Worm (Caenorhabditis elegans) whole organism, L3 larva: ENCODE results near the gene eelo-2.

ENCODE experiments used
- R02D3.7 ChIP-seq: fragments of 150-350 bp; optimal IDR thresholded peaks from 2 replicates; lab custom pipeline; 2014; ENCODE audit warnings: missing biosample characterization, missing genetic modification characterization
- ama-1 ChIP-seq: fragments of 150-350 bp; optimal IDR thresholded peaks from 2 replicates; lab custom pipeline; 2018
- elt-1 ChIP-seq: fragments of 150-350 bp; optimal IDR thresholded peaks from 2 replicates; lab custom pipeline; 2014; ENCODE audit warnings: missing biosample characterization, missing genetic modification characterization
- mdl-1 ChIP-seq: fragments of 150-350 bp; optimal IDR thresholded peaks from 2 replicates; lab custom pipeline; 2014; ENCODE audit warnings: missing biosample characterization, missing genetic modification characterization
- nhr-11 ChIP-seq: fragments of 150-350 bp; optimal IDR thresholded peaks from 2 replicates; lab custom pipeline; 2014; ENCODE audit warnings: missing biosample characterization, missing genetic modification characterization
- nhr-25 ChIP-seq: sonication (generic microtip); optimal IDR thresholded peaks from 2 replicates; lab custom pipeline; 2017; ENCODE audit warnings: missing biosample characterization, missing genetic modification characterization
- pqm-1 ChIP-seq: fragments of 150-350 bp; optimal IDR thresholded peaks from 2 replicates; lab custom pipeline; 2017; ENCODE audit warnings: missing biosample characterization, missing genetic modification characterization, inconsistent platforms
- sea-2 ChIP-seq: fragments of 150-350 bp; sonication (generic microtip); optimal IDR thresholded peaks from 4 replicates; lab custom pipeline; 2014; ENCODE audit warnings: missing biosample characterization, missing genetic modification reagents, missing genetic modification characterization
- tbx-2 ChIP-seq: sonication (generic microtip); optimal IDR thresholded peaks from 2 replicates; lab custom pipeline; 2016; ENCODE audit warnings: mild to moderate bottlenecking, missing genetic modification characterization, missing compliant biosample characterization
- unc-62 ChIP-seq: fragments of 150-350 bp; sonication (generic microtip); optimal IDR thresholded peaks from 4 replicates; lab custom pipeline; 2014; ENCODE audit warnings: missing biosample characterization, missing genetic modification reagents, missing genetic modification characterization
- ztf-4 ChIP-seq: fragments of 150-350 bp; optimal IDR thresholded peaks from 2 replicates; lab custom pipeline; 2014; ENCODE audit warnings: missing biosample characterization, missing genetic modification characterization

- TF ChIP-seq mdl-1, result no peak
- no peak for TF ChIP-seq R02D3.7 (tag; lab: Kevin White, UChicago)
- no peak for TF ChIP-seq nhr-11 (tag; lab: Kevin White, UChicago)
- no peak for TF ChIP-seq unc-62 (GFP tag; lab: Kevin White, UChicago)
- no peak for TF ChIP-seq ama-1 (lab: Kevin White, UChicago)
- TF ChIP-seq elt-1 (tag; lab: Kevin White, UChicago), result no peak
- TF ChIP-seq nhr-25, result no peak
- TF ChIP-seq tbx-2, result no peak
- TF ChIP-seq ztf-4 (tag; lab: Kevin White, UChicago), result no peak
- TF ChIP-seq pqm-1 (tag; lab: Kevin White, UChicago), result no peak
- no peak for TF ChIP-seq sea-2 (GFP tag; lab: Kevin White, UChicago)
Observed at ce11 chrIV:17233494-17233893, 16.4 kb upstream of the eelo-2 start.
